Worm (Caenorhabditis elegans): Measurements from ENCODE around the gene W09D6.5.
A peak's percentile ranks its signal among the peaks of the same experiment; 100 is the strongest.
"Not testable (repeated sequence)": the region's sequence is repeated elsewhere in the genome, so short reads cannot be mapped to it uniquely, and the experiment has no call there.

Gene W09D6.5

ce11 chrIII:11107327-11107726 is 19.0 kb downstream of the W09D6.5 start:
- TF ChIP-seq W03F9.2 (tag; optimal IDR thresholded peaks at IDR 0.05) (no peak), dao-5 (tag; optimal IDR thresholded peaks at IDR 0.05) (no peak), him-1 (tag; optimal IDR thresholded peaks at IDR 0.05) (no peak)

- no peak for TF ChIP-seq dao-5 (tag; optimal IDR thresholded peaks at IDR 0.05)
- no peak for TF ChIP-seq him-1 (tag; optimal IDR thresholded peaks at IDR 0.05)
- TF ChIP-seq W03F9.2 (tag; optimal IDR thresholded peaks at IDR 0.05) = no peak
Measured at ce11 chrIII:11110756-11111155, 22.5 kb downstream of the W09D6.5 start.

DNA sequence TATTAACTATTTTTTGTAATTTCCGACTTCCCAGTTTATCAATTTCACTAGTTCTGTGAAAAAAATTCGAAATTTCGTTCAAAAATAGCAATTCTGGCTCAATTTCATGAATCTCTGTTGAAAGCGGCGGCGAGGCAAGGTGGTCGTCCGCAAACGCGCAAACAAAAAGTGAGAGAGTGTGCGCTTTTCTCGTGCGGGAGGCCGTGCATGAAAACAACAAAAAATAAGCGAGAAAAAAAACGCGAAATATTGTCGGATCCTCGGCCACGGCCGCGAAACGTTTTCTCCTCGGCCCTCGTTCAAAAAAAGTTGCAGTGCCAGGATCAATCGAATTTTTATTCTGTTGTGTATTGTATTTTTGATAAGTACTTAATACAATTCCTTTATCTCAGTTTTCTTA is 24.4 kb downstream of the W09D6.5 start:
- TF ChIP-seq him-1 (tag; optimal IDR thresholded peaks at IDR 0.05) (peak; percentile 31), W03F9.2 (tag; optimal IDR thresholded peaks at IDR 0.05) (peak; percentile 9), dao-5 (tag; optimal IDR thresholded peaks at IDR 0.05) (no peak)

DNA sequence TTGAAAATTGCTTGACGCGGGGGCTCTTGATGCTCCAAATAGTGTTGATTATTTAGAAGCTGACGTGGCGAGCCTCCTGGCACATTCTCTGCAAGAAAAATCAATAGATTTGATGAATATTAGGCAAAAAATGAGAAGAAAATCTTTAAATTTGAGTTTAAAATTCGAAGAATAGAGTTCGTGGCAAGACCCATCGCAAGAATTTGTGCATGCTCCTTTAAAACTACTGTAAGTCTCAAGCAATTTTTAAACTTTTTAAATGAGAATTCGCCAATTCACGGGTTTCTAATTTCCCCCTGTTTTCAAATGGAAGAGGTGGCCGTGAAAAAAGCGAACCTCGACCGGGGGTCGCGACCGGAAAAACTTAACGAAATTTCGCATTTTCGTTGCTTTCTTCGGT is 25.6 kb downstream of the W09D6.5 start:
- no peak for TF ChIP-seq W03F9.2 (tag; optimal IDR thresholded peaks at IDR 0.05)
- TF ChIP-seq him-1 (tag; optimal IDR thresholded peaks at IDR 0.05) = no peak
- no peak for TF ChIP-seq dao-5 (tag; optimal IDR thresholded peaks at IDR 0.05)

DNA sequence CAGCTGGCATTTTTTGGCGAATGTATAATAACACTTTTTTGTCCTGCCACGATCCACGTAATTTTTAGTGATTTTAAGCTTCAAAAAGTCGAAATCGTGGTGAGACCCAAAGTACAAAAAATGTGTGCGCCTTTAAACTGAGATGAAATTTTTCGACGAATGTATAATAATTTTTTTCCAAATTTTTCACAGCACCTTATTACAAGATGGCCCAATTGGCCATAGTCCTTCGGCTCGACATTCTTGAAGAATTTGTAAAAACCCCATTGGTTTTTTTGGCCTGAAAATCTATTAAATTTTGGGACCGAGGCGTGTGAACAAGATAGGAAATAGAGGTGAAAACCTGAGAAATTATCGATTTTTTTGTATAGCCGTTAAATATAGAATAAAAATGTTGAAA is 27.7 kb downstream of the W09D6.5 start:
- TF ChIP-seq dao-5 (tag; optimal IDR thresholded peaks at IDR 0.05) (no peak), him-1 (tag; optimal IDR thresholded peaks at IDR 0.05) (no peak), W03F9.2 (tag; optimal IDR thresholded peaks at IDR 0.05) (no peak)

ce11 chrIII:11119176-11119853 is 31.0 kb downstream of the W09D6.5 start, which contains the start of the genes sup-35 and Y48A6C.4:
sup-35 (minus strand) TSS chrIII:11119226.
Y48A6C.4 (plus strand) TSS chrIII:11119803.
- TF ChIP-seq him-1 (tag; optimal IDR thresholded peaks at IDR 0.05) = no peak
- peak; percentile 86 for TF ChIP-seq W03F9.2 (tag; optimal IDR thresholded peaks at IDR 0.05)

DNA sequence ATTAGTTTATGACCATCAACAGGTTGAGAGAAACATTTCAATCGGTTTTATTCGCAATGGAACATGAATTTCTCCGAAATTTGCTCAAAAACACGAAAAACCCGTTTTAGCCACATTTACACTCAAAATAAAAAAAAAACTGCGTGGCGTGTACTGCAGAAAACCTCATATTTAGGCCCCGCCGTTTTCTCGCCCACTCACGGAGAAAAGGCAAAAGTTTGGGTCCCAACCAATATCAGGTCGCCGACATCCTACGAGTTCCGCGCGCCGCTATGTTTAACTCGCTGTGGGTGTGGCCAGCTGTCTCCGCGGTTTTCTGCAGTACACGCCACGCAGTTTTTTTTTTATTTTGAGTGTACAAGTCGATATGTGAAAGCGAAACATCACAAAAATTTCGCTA is 35.6 kb downstream of the W09D6.5 start:
- TF ChIP-seq dao-5 (tag; optimal IDR thresholded peaks at IDR 0.05) (no peak), him-1 (tag; optimal IDR thresholded peaks at IDR 0.05) (no peak), W03F9.2 (tag; optimal IDR thresholded peaks at IDR 0.05) (no peak)

DNA sequence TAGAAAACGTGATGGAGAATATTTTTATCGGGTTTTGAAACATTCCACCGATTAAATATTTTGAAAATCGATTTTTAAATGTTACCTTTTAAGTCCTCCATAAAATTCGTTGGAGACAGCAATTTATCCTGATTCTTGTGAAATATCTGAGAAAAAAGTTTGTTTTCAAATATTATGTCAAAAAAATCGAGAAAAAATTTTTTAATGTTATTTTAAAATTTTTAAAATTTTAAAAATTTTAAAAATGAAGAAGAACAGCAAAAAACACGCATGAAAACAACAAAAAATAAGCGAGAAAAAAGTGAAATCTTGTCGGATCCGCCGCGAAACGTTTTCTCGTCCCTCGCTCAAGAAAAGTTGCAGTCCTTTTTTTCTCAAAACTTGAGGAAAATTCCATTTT is 39.2 kb downstream of the W09D6.5 start, which contains the start of gene Y48A6C.8:
Gene Y48A6C.8 (minus strand): TSS at position 101 of the 400 bp plus-strand sequence.
- TF ChIP-seq him-1 (tag; optimal IDR thresholded peaks at IDR 0.05) (no peak), W03F9.2 (tag; optimal IDR thresholded peaks at IDR 0.05) (no peak), dao-5 (tag; optimal IDR thresholded peaks at IDR 0.05) (no peak)

DNA sequence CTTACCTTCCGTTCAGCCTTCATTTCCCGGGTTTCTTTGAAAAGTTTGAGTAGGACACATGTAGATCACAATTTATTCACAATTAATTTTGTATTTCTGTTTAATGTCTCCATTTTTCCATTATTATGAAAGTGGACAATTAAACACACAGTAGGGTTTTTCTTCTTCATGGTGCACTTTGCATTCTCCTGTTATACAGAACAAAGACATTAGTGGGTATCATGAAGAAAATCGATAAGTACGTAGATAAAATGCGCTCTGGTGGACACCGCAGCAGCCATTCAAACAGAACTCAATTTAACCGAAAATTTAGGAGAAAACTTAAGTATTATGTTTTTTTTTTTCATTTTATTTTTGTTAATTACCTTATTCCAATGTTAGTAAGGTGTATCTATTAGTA is 41.1 kb downstream of the W09D6.5 start:
- TF ChIP-seq W03F9.2 (tag; optimal IDR thresholded peaks at IDR 0.05) = no peak
- TF ChIP-seq dao-5 (tag; optimal IDR thresholded peaks at IDR 0.05) = no peak
- no peak for TF ChIP-seq him-1 (tag; optimal IDR thresholded peaks at IDR 0.05)

DNA sequence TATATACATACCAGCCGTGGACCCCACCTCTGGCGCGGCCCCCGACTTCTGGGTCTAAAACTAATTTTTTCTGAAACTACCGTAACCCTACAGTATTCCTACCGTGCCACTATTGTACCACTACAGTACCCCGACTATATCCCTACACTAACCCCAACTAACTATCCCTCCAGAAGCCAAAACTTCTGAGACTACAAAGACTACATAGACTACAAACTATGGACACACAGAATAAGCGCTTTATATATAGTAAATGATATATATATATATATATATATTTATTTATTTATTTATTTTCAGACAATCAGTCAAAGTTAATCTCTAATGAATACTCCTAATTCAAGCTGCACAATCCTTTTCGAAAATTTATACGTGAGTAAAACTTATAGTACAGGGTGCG is 43.2 kb downstream of the W09D6.5 start, which contains the start of gene pha-1:
Gene pha-1 (plus strand): TSS at position 301 of the 400 bp plus-strand sequence.
- not testable (repeated sequence) for TF ChIP-seq W03F9.2, dao-5, him-1 (tag; optimal IDR thresholded peaks at IDR 0.05)

DNA sequence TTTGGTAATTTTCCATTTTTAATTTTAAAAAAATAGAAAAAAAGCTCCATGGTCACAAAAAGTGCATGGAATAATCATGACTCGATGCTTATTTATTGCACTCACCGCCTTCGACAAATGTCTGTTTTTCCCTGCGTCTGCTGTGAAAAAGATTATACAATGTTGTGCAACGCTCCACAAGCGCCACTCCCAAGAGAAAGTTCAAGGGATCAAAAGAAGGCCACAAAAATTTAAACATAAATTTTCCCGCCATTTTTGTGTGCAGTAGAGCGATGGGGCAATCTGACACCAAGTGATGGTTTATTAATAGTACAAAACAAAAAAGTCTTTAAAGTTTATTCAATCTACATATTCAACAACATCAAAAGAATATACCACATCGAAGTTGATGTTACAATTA is 50.6 kb downstream of the W09D6.5 start, which contains the start of gene fbxa-128:
Gene fbxa-128 (minus strand): TSS at position 192 of the 400 bp plus-strand sequence.
- TF ChIP-seq W03F9.2 (tag; optimal IDR thresholded peaks at IDR 0.05) (no peak), him-1 (tag; optimal IDR thresholded peaks at IDR 0.05) (no peak), dao-5 (tag; optimal IDR thresholded peaks at IDR 0.05) (no peak)

Measured in whole organism, L4/young adult.